Worm (Caenorhabditis elegans) whole organism, early embryonic: ENCODE results near the gene prp-19.

Source experiments
- aly-1 ChIP-seq: sonication (generic microtip); optimal IDR thresholded peaks from 2 replicates; lab custom pipeline; 2016; ENCODE audit warnings: missing genetic modification characterization, missing compliant biosample characterization
- ama-1 ChIP-seq: fragments of 150-350 bp; optimal IDR thresholded peaks from 2 replicates; lab custom pipeline; 2014
- ceh-36 ChIP-seq: sonication (generic microtip); optimal IDR thresholded peaks from 2 replicates; lab custom pipeline; 2016; ENCODE audit warnings: missing genetic modification characterization, inconsistent platforms, missing compliant biosample characterization
- ets-7 ChIP-seq: sonication (generic microtip); optimal IDR thresholded peaks from 2 replicates; lab custom pipeline; 2016; ENCODE audit warnings: missing genotype, missing genetic modification characterization, missing compliant biosample characterization
- flt-1 ChIP-seq: fragments of 200-800 bp; sonication (Bioruptor generic); IDR thresholded peaks from 2 replicates; pipeline ENCODE4 v1.3.6; 2022; ENCODE audit warnings: missing genetic modification characterization, missing compliant biosample characterization
- hmbx-1 ChIP-seq: sonication (generic microtip); optimal IDR thresholded peaks from 2 replicates; lab custom pipeline; 2016; ENCODE audit warnings: mild to moderate bottlenecking, missing genetic modification characterization, missing compliant biosample characterization
- hnd-1 ChIP-seq: sonication (generic microtip); optimal IDR thresholded peaks from 2 replicates; lab custom pipeline; 2016; ENCODE audit warnings: missing genetic modification characterization, missing compliant biosample characterization
- sea-1 ChIP-seq: fragments of 200-800 bp; sonication (Bioruptor generic); conservative IDR thresholded peaks from 2 replicates; pipeline ENCODE4 v1.3.6; 2022; ENCODE audit warnings: missing genetic modification characterization, missing compliant biosample characterization

- TF ChIP-seq ceh-36 (tag; lab: Kevin White, UChicago) (no peak), hmbx-1 (tag; lab: Kevin White, UChicago) (no peak), ets-7 (tag; lab: Kevin White, UChicago) (no peak), flt-1 (GFP tag; lab: Robert Waterston, UW) (no peak), hnd-1 (tag; lab: Kevin White, UChicago) (no peak), aly-1 (no peak), ama-1 (lab: Kevin White, UChicago) (no peak), sea-1 (no peak)
Observed at ce11 chrIII:5218687-5219086, 46.8 kb upstream of the prp-19 start, which contains the start of gene ZC155.2.
